Worm (Caenorhabditis elegans): ENCODE measurements around the gene pei-2.

DNA sequence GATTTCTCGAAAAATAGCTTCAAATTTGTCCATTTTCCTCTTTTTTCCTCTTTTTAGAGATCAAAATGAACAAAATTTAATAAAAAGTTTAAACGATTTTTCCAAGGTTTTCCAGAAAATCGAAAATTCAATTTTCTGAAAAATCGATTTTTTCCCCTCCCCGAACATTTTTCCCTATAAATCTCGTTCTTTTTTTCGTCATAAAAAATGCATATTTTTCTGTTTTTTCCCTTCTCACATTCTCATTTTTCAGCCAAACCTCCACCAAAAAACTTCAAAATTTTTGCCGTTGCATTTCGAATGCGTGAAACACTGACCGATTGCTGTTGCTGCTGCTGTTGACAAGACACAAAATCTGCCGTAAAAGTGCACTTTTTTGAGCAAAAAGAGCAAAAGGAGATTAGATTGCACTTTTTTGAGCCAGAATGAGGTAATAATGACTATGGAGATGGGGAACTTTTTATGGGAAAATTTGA is 40.9 kb downstream of the pei-2 start, which contains the start of the genes Y50D4C.12 and unc-34:
- TF ChIP-seq tab-1 (GFP tag; IDR thresholded peaks at IDR 0.05) (no peak), klf-2 (GFP tag; conservative IDR thresholded peaks at IDR 0.05) (no peak), cog-1 (tag; optimal IDR thresholded peaks at IDR 0.05) (no peak), med-1 (GFP tag; optimal IDR thresholded peaks at IDR 0.05; ENCODE audit: insufficient read depth) (no peak), flt-1 (GFP tag; IDR thresholded peaks at IDR 0.05) (no peak), T22C8.4 (GFP tag; IDR thresholded peaks at IDR 0.05) (no peak), ztf-29 (GFP tag; IDR thresholded peaks at IDR 0.05) (no peak), ref-1 (GFP tag; conservative IDR thresholded peaks at IDR 0.05) (no peak)

Data from whole organism, midembryonic.